Worm (Caenorhabditis elegans): ENCODE measurements around the gene twk-43.

- TF ChIP-seq pha-4 (tag; optimal IDR thresholded peaks at IDR 0.05) = no peak
- no peak for TF ChIP-seq let-526 (GFP tag; IDR thresholded peaks at IDR 0.05)
- no peak for TF ChIP-seq ztf-25 (GFP tag; IDR thresholded peaks at IDR 0.05)
- no peak for TF ChIP-seq nfyb-1 (GFP tag; IDR thresholded peaks at IDR 0.05)
- TF ChIP-seq tlf-1 (GFP tag; optimal IDR thresholded peaks at IDR 0.05) = no peak
Observed at ce11 chrV:13380178-13380577, 34.1 kb downstream of the twk-43 start, which contains the start of gene ifbp-1.

All from whole organism, young adult.